Fruit fly (Drosophila melanogaster): ENCODE data around the gene CG16762.

CG16762 gene

DNA sequence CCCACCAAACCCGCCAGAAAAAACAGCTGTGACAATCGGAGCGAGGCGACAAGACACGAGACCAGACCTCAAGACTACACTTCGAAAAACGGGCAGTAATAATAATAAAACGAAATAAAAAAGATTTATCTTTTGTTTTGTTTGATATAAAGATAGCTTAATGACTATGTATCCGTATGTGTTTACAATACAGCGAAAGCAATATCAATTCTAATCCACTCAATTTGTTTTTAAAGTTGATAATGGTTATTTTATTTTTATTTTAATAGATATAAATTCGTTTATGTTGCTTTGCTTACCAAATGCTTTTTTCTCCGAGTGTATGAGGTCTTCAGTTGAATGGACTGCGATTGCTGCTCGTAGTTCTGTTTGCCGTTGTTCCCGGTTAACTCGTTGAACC lies 3.8 kb upstream of the CG16762 start (continued):
- peak; percentile 18 for TF ChIP-seq CG12769 (tag; optimal IDR thresholded peaks at IDR 0.05)
- TF ChIP-seq Ada2b (GFP tag; IDR thresholded peaks at IDR 0.05) = peak; percentile 46; the same call in 1 of the 2 replicates
- TF ChIP-seq chn (GFP tag; optimal IDR thresholded peaks at IDR 0.05) = peak; percentile 41
- no peak for TF ChIP-seq rib (GFP tag; IDR thresholded peaks at IDR 0.05)
- TF ChIP-seq zf30C (GFP tag; optimal IDR thresholded peaks at IDR 0.05) = peak; percentile 53
- TF ChIP-seq CG6813 (GFP tag; optimal IDR thresholded peaks at IDR 0.05) = peak; percentile 54
- peak; percentile 17 for TF ChIP-seq CG8089 (GFP tag; optimal IDR thresholded peaks at IDR 0.05)
- peak; percentile 16 for TF ChIP-seq CG13296 (GFP tag; optimal IDR thresholded peaks at IDR 0.05)
- no peak for TF ChIP-seq E2f2 (GFP tag; IDR thresholded peaks at IDR 0.05)
- TF ChIP-seq ken (GFP tag; IDR thresholded peaks at IDR 0.05) = no peak
- peak; percentile 56 for TF ChIP-seq Deaf1 (tag; optimal IDR thresholded peaks at IDR 0.05)
- no peak for TF ChIP-seq peb (GFP tag; IDR thresholded peaks at IDR 0.05)
- peak; percentile 28 for TF ChIP-seq ind (GFP tag; optimal IDR thresholded peaks at IDR 0.05)

DNA sequence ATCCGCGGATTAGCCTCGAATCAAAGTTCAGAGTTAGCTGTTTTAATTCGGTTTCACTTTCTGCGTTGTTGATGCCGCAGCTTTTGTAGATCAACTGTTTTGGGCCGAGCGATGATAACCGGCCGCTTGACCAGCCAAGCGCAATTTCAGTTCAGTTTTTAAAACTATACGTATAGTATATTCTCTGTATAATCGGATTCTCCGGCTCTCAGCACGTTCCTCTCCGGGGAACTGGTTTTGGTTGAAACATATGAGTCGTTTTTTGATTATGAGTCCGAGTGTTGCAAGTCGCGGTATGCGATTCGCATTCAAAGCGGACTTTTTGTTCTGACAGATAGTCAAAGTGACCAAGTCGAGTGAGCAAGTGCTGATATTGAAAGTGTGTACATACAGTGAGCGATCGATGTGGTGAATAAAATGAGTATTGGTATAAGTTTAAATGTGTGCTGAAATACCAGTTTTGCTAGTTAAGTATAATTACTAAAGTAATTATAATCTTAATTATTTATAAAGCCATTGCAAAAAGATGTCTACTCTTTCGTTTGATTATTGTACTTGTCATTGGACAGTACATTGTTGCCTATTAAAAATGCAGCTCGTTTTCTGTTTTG lies 3.0 kb upstream of the CG16762 start, which contains the start of gene Cyp4d20:
TSS of gene Cyp4d20 (minus strand) at position 100 of the 611 bp plus-strand sequence.
- TF ChIP-seq CG31388 (GFP tag; optimal IDR thresholded peaks at IDR 0.05) (no peak), Dref (GFP tag; IDR thresholded peaks at IDR 0.05) (no peak), knrl (GFP tag; IDR thresholded peaks at IDR 0.05; ENCODE audit: partially characterized antibody) (no peak), CHES-1-like (GFP tag; optimal IDR thresholded peaks at IDR 0.05) (no peak), unc-4 (GFP tag; IDR thresholded peaks at IDR 0.05; ENCODE audit: partially characterized antibody) (no peak), CG6791 (GFP tag; IDR thresholded peaks at IDR 0.05; ENCODE audit: partially characterized antibody) (no peak), Ets65A (GFP tag) (peak; percentile 19), Max (GFP tag; optimal IDR thresholded peaks at IDR 0.05) (no peak), Taf1 (GFP tag; IDR thresholded peaks at IDR 0.05) (no peak), CG11085 (GFP tag; IDR thresholded peaks at IDR 0.05) (no peak), Dip2 (GFP tag; IDR thresholded peaks at IDR 0.05) (no peak), bab2 (GFP tag; optimal IDR thresholded peaks at IDR 0.05) (no peak), bigmax (GFP tag; optimal IDR thresholded peaks at IDR 0.05) (no peak), Dbx (GFP tag; IDR thresholded peaks at IDR 0.05) (no peak), CG12236 (GFP tag; optimal IDR thresholded peaks at IDR 0.05) (no peak), sr (GFP tag; IDR thresholded peaks at IDR 0.05) (no peak), CG15514 (GFP tag; optimal IDR thresholded peaks at IDR 0.05) (peak; percentile 5), dan (GFP tag; IDR thresholded peaks at IDR 0.05) (no peak), odd (GFP tag; optimal IDR thresholded peaks at IDR 0.05) (no peak), Drgx (GFP tag; IDR thresholded peaks at IDR 0.05) (peak; percentile 70), ssp (GFP tag; IDR thresholded peaks at IDR 0.05) (no peak), CG32532 (GFP tag; IDR thresholded peaks at IDR 0.05) (no peak), CG4854 (GFP tag; optimal IDR thresholded peaks at IDR 0.05) (no peak), sd (tag; optimal IDR thresholded peaks at IDR 0.05) (no peak), chinmo (GFP tag; IDR thresholded peaks at IDR 0.05; ENCODE audit: partially characterized antibody) (peak; percentile 79; the same call in 2 of the 4 replicates), gem (tag; optimal IDR thresholded peaks at IDR 0.05) (no peak), CG6175 (GFP tag; IDR thresholded peaks at IDR 0.05) (peak; percentile 54; the same call in 1 of the 3 replicates), nom (GFP tag; optimal IDR thresholded peaks at IDR 0.05) (peak; percentile 9), Fer1 (GFP tag; optimal IDR thresholded peaks at IDR 0.05) (no peak), Bteb2 (GFP tag; optimal IDR thresholded peaks at IDR 0.05) (no peak), Blimp-1 (GFP tag; optimal IDR thresholded peaks at IDR 0.05) (peak; percentile 31), run (tag; optimal IDR thresholded peaks at IDR 0.05) (no peak), CG3281 (GFP tag; optimal IDR thresholded peaks at IDR 0.05) (no peak), Trl (optimal IDR thresholded peaks at IDR 0.05) (peak in 1 of 2 experiments; percentile 15), Trl (GFP tag; optimal IDR thresholded peaks at IDR 0.05) (no peak), CG6254 (GFP tag; optimal IDR thresholded peaks at IDR 0.05) (no peak), D19A (tag; optimal IDR thresholded peaks at IDR 0.05) (no peak), nerfin-1 (tag; optimal IDR thresholded peaks at IDR 0.05) (no peak)
